Worm (Caenorhabditis elegans): ENCODE measurements around the gene vit-6.

ce11 chrIV:8239584-8239983, 21.4 kb upstream of the vit-6 start:
- TF ChIP-seq F10E7.11 (tag; optimal IDR thresholded peaks at IDR 0.05) = no peak
- TF ChIP-seq nfyb-1 (GFP tag; IDR thresholded peaks at IDR 0.05) = no peak
- TF ChIP-seq dpl-1 (GFP tag; optimal IDR thresholded peaks at IDR 0.05) = no peak
- TF ChIP-seq nfya-2 (GFP tag; IDR thresholded peaks at IDR 0.05) = no peak
- TF ChIP-seq sea-2 (GFP tag; IDR thresholded peaks at IDR 0.05) = no peak
- no peak for TF ChIP-seq B0019.2 (GFP tag; conservative IDR thresholded peaks at IDR 0.05)

Data from whole organism, young adult.